Worm (Caenorhabditis elegans) whole organism, L2 larva: ENCODE data around the gene C17G1.14.

Source experiments
- R02D3.7 ChIP-seq: fragments of 150-350 bp; optimal IDR thresholded peaks from 2 replicates; lab custom pipeline; 2014; ENCODE audit warnings: missing biosample characterization, missing genetic modification characterization
- alr-1 ChIP-seq: fragments of 150-350 bp; optimal IDR thresholded peaks from 2 replicates; lab custom pipeline; 2014; ENCODE audit warnings: missing biosample characterization, missing genetic modification characterization
- egl-27 ChIP-seq: sonication (generic microtip); optimal IDR thresholded peaks from 3 replicates; lab custom pipeline; 2017; ENCODE audit warnings: missing biosample characterization, missing genetic modification reagents, missing genetic modification characterization
- lin-11 ChIP-seq: fragments of 150-350 bp; sonication (generic microtip); optimal IDR thresholded peaks from 2 replicates; lab custom pipeline; 2014; ENCODE audit warnings: missing biosample characterization, missing genetic modification characterization, inconsistent platforms, mixed read lengths
- nhr-10 ChIP-seq: sonication (generic microtip); optimal IDR thresholded peaks from 2 replicates; lab custom pipeline; 2017; ENCODE audit warnings: missing biosample characterization, missing genetic modification characterization
- nhr-11 ChIP-seq: fragments of 150-350 bp; optimal IDR thresholded peaks from 2 replicates; lab custom pipeline; 2014; ENCODE audit warnings: missing biosample characterization, missing genetic modification characterization
- nhr-21 ChIP-seq: fragments of 150-350 bp; optimal IDR thresholded peaks from 2 replicates; lab custom pipeline; 2014; ENCODE audit warnings: missing biosample characterization, missing genetic modification characterization
- nhr-23 ChIP-seq: fragments of 150-350 bp; optimal IDR thresholded peaks from 2 replicates; lab custom pipeline; 2014; ENCODE audit warnings: missing biosample characterization, missing genetic modification reagents, missing genetic modification characterization
- sma-3 ChIP-seq: sonication (generic microtip); optimal IDR thresholded peaks from 2 replicates; lab custom pipeline; 2016; ENCODE audit warnings: missing genetic modification reagents, missing genetic modification characterization, missing compliant biosample characterization
- snpc-4 ChIP-seq: fragments of 150-350 bp; optimal IDR thresholded peaks from 2 replicates; lab custom pipeline; 2014; ENCODE audit warnings: missing biosample characterization, missing genetic modification characterization
- unc-55 ChIP-seq: fragments of 150-350 bp; sonication (generic microtip); optimal IDR thresholded peaks from 3 replicates; lab custom pipeline; 2014; ENCODE audit warnings: missing biosample characterization, missing genetic modification reagents, missing genetic modification characterization
- unc-62 ChIP-seq: fragments of 150-350 bp; optimal IDR thresholded peaks from 2 replicates; lab custom pipeline; 2014; ENCODE audit warnings: missing biosample characterization, missing genetic modification reagents, missing genetic modification characterization

ce11 chrX:9987166-9987565 lies 48.6 kb downstream of the C17G1.14 start:
- TF ChIP-seq nhr-10, result no peak
- no peak for TF ChIP-seq nhr-11 (tag; lab: Kevin White, UChicago)
- no peak for TF ChIP-seq unc-62
- TF ChIP-seq lin-11 (tag; lab: Kevin White, UChicago), result no peak
- TF ChIP-seq R02D3.7 (tag; lab: Kevin White, UChicago), result no peak
- no peak for TF ChIP-seq unc-55
- TF ChIP-seq sma-3, result no peak
- no peak for TF ChIP-seq egl-27 (tag; lab: Kevin White, UChicago)
- TF ChIP-seq snpc-4, result no peak
- no peak for TF ChIP-seq nhr-23 (tag; lab: Kevin White, UChicago)
- no peak for TF ChIP-seq nhr-21
- TF ChIP-seq alr-1, result no peak
